Worm (Caenorhabditis elegans) whole organism, young adult: ENCODE measurements around the gene F16G10.9.

Experiments used
- attf-5 ChIP-seq: fragments of 200-800 bp; sonication (Bioruptor generic); optimal IDR thresholded peaks from 2 replicates; lab custom pipeline; 2018; ENCODE audit warnings: mild to moderate bottlenecking, missing genetic modification characterization, missing compliant biosample characterization
- ceh-79 ChIP-seq: sonication (generic microtip); optimal IDR thresholded peaks from 2 replicates; lab custom pipeline; 2017; ENCODE audit warnings: mild to moderate bottlenecking, missing genetic modification characterization, missing compliant biosample characterization
- nfya-2 ChIP-seq: fragments of 200-800 bp; sonication (Bioruptor generic); IDR thresholded peaks from 2 replicates; pipeline ENCODE4 v1.3.6; 2022; ENCODE audit warnings: missing genetic modification reagents, missing genetic modification characterization, missing compliant biosample characterization

DNA sequence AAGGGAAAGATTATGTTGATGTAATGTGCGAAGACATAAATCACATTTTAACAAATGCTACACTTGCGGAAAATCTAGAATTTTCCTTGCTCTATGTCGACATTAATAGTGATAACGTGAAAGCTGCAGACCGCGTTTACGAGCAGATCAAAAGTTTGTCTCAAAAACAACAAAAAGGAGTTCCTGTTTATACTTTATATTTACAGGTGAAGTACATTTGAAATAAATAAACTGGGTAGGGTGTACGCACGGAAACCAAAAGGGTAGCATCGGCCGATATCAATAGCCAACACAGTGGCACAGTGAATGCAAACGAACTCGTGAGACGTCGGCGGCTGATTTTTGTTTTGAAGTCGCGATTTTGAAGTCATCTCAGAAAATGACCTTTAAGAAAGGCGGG lies 37.0 kb upstream of the F16G10.9 start:
- TF ChIP-seq attf-5 (GFP tag; lab: Kevin White, UChicago) (no peak), ceh-79 (no peak), nfya-2 (GFP tag; lab: Robert Waterston, UW) (no peak)
